Worm (Caenorhabditis elegans) whole organism, dauer: Measurements from ENCODE around the gene T24A6.16.

ENCODE experiments used
- unc-62 ChIP-seq: sonication (generic microtip); optimal IDR thresholded peaks from 2 replicates; lab custom pipeline; 2017; ENCODE audit warnings: missing biosample characterization, missing genetic modification reagents, missing genetic modification characterization

T24A6.16 gene

DNA sequence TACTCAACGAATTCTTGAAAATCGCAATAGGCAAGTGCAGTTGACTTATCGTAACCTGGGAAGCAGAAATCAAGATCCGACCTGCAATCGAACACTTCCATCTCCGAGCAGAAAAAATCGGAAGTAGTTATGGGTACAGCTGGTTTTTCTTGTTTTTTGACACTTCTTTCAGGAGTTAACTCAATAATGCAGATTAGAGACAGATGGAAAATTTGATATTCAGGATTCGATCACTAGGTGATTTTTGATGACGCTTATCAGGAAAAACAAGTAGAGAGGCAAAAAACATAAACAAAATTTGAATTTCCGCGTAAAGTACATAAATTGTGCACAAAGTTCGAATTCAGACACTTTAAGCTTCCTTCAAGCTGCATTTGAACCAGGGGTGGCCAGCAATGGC is 13.9 kb downstream of the T24A6.16 start, which contains the start of gene srw-130:
Gene srw-130, minus strand, starts transcription at position 101 of the 400 bp plus-strand sequence.
- TF ChIP-seq unc-62 (GFP tag; lab: Kevin White, UChicago): no peak

DNA sequence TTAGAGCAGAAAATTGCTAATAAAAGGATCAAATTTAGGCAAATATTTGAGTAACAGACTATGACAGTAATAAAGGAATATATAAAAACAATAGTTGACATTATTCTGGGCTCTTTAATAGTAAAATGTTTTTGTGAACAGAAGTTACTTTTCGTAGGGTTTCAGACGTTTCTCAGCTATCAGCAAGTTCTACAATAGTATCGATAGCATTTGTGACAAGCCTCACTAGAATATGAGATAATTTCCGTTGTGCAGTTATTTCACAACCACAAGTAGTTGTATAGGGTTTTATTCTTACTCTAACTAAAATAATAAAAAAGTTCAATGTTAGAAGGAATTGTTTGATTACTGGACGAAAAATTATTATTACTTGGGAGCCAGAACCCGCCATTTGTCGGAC is 16.2 kb downstream of the T24A6.16 start, which contains the start of gene srbc-68:
Gene srbc-68, minus strand, starts transcription at position 101 of the 400 bp plus-strand sequence.
- no peak for TF ChIP-seq unc-62 (GFP tag; lab: Kevin White, UChicago)

DNA sequence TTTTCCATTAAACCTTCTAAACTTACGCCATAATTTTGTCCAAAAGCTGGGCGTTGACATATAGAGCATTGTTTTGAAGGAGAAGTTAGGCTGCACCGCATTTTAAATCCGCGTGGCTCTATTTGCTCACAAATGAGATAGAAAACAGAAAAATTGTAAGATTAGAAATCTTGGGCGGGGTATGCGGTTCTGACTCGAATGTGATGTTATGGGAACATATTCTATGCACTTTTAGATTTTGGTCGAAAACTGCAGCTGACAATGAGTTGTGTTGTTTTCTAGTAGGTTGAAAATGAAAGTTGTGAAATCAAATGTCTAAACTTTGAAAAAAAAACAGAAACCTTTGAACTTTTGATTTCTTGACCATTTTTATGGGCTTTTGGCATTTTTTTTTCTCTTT is 19.4 kb downstream of the T24A6.16 start, which contains the start of gene nhr-222:
Gene nhr-222, minus strand, starts transcription at position 101 of the 400 bp plus-strand sequence.
- TF ChIP-seq unc-62 (GFP tag; lab: Kevin White, UChicago): no peak

DNA sequence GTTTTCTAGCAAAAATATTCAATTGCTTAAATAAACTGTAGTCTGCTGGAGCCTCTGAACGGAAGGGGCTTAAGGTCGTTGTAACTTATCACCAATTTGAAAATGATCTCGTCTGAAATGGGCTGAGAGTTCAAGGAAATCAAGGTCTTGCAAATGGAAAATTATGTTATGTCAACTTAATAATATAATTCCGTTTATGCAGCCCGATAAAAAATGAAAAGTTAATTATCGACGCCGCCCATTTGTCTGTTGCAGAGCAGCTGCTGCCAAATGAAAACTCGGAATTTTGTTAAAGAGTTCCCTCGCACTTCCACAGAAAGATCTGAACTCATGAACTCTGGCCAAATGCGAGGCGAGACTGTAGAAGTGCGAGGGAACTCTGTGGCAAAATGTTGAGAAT is 21.6 kb downstream of the T24A6.16 start, which contains the start of gene srbc-67:
Gene srbc-67, minus strand, starts transcription at position 101 of the 400 bp plus-strand sequence.
- TF ChIP-seq unc-62 (GFP tag; lab: Kevin White, UChicago): no peak

DNA sequence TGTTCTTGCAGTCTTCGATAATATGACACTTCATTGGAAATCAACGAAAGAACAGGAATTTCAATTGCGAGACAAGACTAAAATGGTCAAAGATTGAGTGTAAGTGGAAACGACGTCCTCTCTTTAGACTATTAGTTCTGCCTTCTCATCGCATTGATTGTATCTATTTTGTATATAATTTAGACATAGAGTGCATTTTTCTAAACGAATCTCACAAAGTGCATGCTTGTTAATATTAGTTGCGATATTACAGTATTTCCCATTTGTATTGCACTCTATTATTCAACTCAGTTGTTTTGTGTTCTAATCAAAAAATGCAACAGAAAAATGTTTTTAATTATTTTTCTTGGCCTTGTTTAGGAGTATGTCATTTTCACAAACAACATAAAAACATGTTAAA is 24.4 kb downstream of the T24A6.16 start, which contains the start of gene nhr-93:
Gene nhr-93, minus strand, starts transcription at position 101 of the 400 bp plus-strand sequence.
- TF ChIP-seq unc-62 (GFP tag; lab: Kevin White, UChicago): no peak

DNA sequence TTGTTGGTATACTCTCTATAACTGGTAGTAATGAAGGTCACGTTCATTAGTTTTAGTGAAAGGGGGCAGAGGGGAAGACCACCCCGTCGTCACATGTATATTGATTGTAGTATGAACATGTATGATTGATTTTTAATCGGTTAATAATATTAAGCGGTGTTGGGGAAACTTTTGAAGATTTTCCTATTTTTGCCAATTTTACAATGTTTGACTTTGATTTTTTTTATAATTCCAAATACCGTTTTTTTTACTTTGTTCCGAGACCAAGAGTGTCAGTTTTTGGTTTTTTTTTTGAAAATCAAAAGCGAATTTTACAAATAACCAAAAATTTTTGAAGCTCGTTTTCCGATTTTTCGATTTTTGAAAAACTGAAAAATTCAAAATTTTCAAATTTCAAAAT is 27.5 kb downstream of the T24A6.16 start, which contains the start of gene nhr-221:
Gene nhr-221, minus strand, starts transcription at position 101 of the 400 bp plus-strand sequence.
- no peak for TF ChIP-seq unc-62 (GFP tag; lab: Kevin White, UChicago)

DNA sequence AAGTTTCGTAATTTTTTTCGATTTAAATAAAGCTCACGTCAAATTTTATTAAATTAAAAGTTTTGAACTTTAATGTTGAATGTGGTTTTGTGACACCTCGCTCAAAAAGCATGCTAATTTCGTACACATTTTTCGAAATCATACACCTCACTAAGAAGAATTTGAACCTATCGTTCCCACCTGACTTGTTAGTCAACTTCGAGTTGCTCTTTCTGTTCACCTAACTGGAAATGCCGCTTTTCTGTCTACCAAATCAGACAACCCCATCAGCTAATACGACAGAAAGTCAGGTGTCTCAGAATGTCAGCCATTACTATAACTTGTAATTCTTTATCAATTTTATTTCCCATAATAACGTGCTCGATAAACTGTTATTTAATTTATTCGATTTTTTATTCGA is 32.3 kb downstream of the T24A6.16 start, which contains the start of gene srbc-66:
Gene srbc-66, plus strand, starts transcription at position 301 of the 400 bp plus-strand sequence.
- no peak for TF ChIP-seq unc-62 (GFP tag; lab: Kevin White, UChicago)

DNA sequence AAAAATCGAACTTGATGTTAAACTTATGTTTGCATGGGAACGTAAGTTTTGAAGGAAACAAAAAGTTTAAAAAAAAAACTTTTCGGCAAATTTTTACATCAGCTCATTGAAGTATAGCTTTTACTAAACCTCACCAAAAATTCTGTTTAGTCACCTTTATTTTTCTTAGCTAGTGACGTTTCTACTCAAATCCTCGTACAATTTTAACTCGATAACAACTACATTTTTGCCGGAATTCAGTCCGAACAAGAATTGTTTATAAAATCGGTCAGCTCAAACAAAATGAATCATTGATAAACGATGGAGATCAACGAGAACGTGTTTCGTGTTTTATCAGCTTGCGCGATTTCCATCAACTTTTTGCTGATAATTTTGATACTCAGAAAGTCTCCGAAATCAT is 35.8 kb downstream of the T24A6.16 start, which contains the start of gene str-260:
Gene str-260, plus strand, starts transcription at position 301 of the 400 bp plus-strand sequence.
- TF ChIP-seq unc-62 (GFP tag; lab: Kevin White, UChicago): no peak

DNA sequence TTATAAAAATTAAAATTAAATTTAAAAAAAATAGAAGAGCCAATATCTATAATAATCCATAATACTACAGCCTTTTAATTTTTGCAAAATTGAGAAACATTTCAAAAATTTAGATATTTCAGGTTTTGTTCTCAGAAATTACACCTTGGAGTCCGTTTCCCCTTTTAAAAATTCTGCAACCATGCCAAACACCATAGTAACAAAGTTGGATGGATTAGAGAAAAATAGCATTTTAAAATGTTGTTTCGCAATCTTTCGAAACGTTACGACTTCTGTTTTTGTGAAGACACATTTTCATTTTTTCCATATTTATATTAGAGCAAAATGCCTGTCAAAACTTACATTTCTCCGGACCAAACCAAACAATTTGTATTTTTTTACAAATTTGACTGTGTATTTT is 37.8 kb downstream of the T24A6.16 start, which contains the start of gene T24A6.7:
Gene T24A6.7, plus strand, starts transcription at position 301 of the 400 bp plus-strand sequence.
- TF ChIP-seq unc-62 (GFP tag; lab: Kevin White, UChicago): no peak

DNA sequence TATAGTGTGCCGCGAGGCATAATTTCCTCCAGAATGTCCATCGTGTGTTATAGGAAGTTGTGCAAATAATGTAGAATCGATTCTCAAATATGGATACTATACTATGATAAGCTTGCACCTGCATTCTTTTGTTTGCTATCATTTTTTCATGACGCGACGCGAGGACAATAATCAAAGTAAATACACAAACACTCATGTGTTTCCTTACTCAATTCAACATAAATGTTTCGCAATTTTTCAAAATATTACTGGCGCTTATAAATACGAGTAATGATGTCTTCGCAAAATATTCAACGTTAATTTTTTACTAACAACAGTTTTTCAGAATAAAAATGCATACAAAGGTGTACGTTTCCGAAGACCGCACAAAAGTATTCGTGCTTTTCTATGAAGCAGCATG is 39.5 kb downstream of the T24A6.16 start, which contains the start of gene irg-1:
Gene irg-1, plus strand, starts transcription at position 326 of the 400 bp plus-strand sequence.
- TF ChIP-seq unc-62 (GFP tag; lab: Kevin White, UChicago): no peak

DNA sequence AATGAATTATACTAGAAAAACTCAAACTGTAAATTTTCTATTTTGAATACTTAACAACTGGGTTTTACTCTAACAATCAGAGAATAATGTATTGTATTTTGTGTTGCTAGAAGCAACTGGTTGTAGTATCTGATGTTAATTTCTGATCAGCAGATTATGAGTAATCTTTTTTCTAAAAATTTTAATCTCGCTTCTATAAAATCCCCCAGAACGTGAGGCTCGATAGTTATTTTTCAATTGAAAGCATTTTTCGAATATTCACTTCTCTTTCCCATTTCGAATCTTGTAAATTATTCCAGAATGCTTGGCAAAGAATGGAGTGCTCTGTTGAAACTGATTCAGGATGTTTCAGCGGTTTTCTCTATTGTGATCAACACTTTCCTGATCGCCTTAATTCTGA is 44.8 kb downstream of the T24A6.16 start, which contains the start of gene str-227:
Gene str-227, plus strand, starts transcription at position 301 of the 400 bp plus-strand sequence.
- no peak for TF ChIP-seq unc-62 (GFP tag; lab: Kevin White, UChicago)

DNA sequence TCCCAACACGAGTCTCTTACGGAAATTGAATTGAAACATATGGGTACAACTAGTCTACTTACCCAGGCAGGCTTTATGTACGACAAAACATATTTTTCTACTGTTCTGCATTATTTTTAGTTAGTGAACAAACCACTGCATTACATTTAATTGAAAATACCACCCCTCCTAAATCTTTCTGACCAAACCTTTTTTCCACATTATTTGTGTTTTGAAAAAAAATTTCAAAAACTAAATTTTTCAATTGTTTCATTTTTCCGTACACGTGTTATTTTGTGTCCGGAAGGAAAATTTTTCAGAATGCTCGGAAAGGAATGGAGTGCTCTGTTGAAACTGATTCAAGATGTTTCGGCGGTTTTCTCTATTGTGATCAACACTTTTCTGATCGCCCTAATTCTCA is 50.3 kb downstream of the T24A6.16 start, which contains the start of gene str-226:
Gene str-226, plus strand, starts transcription at position 301 of the 400 bp plus-strand sequence.
- no peak for TF ChIP-seq unc-62 (GFP tag; lab: Kevin White, UChicago)
